Fruit fly (Drosophila melanogaster) whole organism, prepupa: ENCODE measurements around the gene Cpr66D.

Experiments
- CG11902 ChIP-seq: fragments of 200-800 bp; sonication (Bioruptor generic); optimal IDR thresholded peaks from 3 replicates; lab custom pipeline; 2016; ENCODE audit warnings: missing biosample characterization, missing genetic modification characterization
- CG1621 ChIP-seq: fragments of 200-800 bp; sonication (Bioruptor generic); optimal IDR thresholded peaks from 3 replicates; lab custom pipeline; 2018; ENCODE audit warnings: missing biosample characterization, mild to moderate bottlenecking, missing genetic modification characterization
- CG31627 ChIP-seq: fragments of 200-800 bp; sonication (Bioruptor generic); optimal IDR thresholded peaks from 3 replicates; lab custom pipeline; 2016; ENCODE audit warnings: missing biosample characterization, missing genetic modification characterization
- CG6276 ChIP-seq: fragments of 200-800 bp; sonication (Bioruptor generic); optimal IDR thresholded peaks from 2 replicates; lab custom pipeline; 2017; ENCODE audit warnings: missing biosample characterization, mild to moderate bottlenecking, missing genetic modification characterization
- CG6854 ChIP-seq: fragments of 200-800 bp; sonication (Bioruptor generic); optimal IDR thresholded peaks from 2 replicates; lab custom pipeline; 2017; ENCODE audit warnings: missing biosample characterization, mild to moderate bottlenecking, missing genetic modification characterization
- CG8319 ChIP-seq: fragments of 200-800 bp; sonication (Bioruptor generic); optimal IDR thresholded peaks from 3 replicates; lab custom pipeline; 2016; ENCODE audit warnings: missing biosample characterization, missing genetic modification characterization
- Eip75B ChIP-seq: fragments of 200-800 bp; sonication (Bioruptor generic); optimal IDR thresholded peaks from 3 replicates; lab custom pipeline; 2016; ENCODE audit warnings: missing biosample characterization, missing genetic modification characterization
- Hr38 ChIP-seq: sonication (Bioruptor generic); optimal IDR thresholded peaks from 2 replicates; lab custom pipeline; 2016; ENCODE audit warnings: missing biosample characterization, missing genetic modification characterization
- Lpt ChIP-seq: fragments of 200-800 bp; sonication (Bioruptor generic); optimal IDR thresholded peaks from 3 replicates; lab custom pipeline; 2016; ENCODE audit warnings: missing biosample characterization, missing genetic modification characterization
- Met ChIP-seq: fragments of 200-800 bp; sonication (Bioruptor generic); optimal IDR thresholded peaks from 3 replicates; lab custom pipeline; 2016; ENCODE audit warnings: missing biosample characterization, missing genetic modification characterization
- Sox14 ChIP-seq: fragments of 200-800 bp; sonication (Bioruptor generic); optimal IDR thresholded peaks from 3 replicates; lab custom pipeline; 2016; ENCODE audit warnings: missing biosample characterization, missing genetic modification characterization
- achi ChIP-seq: fragments of 200-800 bp; sonication (Bioruptor generic); optimal IDR thresholded peaks from 3 replicates; lab custom pipeline; 2016; ENCODE audit warnings: missing biosample characterization, missing genetic modification characterization
- salr ChIP-seq, 2 experiments: fragments of 200-800 bp; sonication (Bioruptor generic); optimal IDR thresholded peaks; 3 replicates each; lab custom pipeline; 2016 to 2018; ENCODE audit warnings: missing biosample characterization in 2 of 2, missing genetic modification characterization in 2 of 2, mild to moderate bottlenecking in 1 of 2
- ss ChIP-seq, 2 experiments: fragments of 200-800 bp; sonication (Bioruptor generic); optimal IDR thresholded peaks; 2 replicates in 1 of 2; 3 replicates in 1 of 2; lab custom pipeline; 2017 to 2018; ENCODE audit warnings: mild to moderate bottlenecking in 2 of 2, missing biosample characterization in 2 of 2, missing genetic modification characterization in 2 of 2, moderate library complexity in 1 of 2

DNA sequence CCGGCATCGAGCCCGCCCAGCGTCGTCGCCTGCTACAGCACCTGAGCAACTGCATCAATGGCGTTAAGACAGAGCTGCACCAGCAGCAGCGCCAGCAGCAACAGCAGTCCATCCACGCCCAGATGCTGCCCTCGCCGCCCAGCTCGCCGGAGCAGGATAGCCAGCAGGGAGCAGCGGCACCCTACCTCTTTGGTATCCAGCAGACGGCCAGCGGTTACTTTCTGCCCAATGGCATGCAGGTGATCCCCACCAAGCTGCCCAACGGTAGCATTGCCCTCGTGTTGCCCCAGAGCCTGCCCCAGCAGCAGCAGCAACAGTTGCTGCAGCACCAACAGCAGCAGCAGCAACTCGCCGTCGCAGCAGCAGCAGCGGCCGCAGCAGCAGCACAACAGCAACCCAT, 37.5 kb downstream of the Cpr66D start:
- TF ChIP-seq CG31627 (no peak), Sox14 (GFP tag; lab: Kevin White, UChicago) (no peak), Hr38 (GFP tag; lab: Kevin White, UChicago) (no peak), CG6854 (GFP tag; lab: Kevin White, UChicago) (no peak), Lpt (GFP tag; lab: Kevin White, UChicago) (no peak), Eip75B (GFP tag; lab: Kevin White, UChicago) (no peak), CG1621 (tag; lab: Kevin White, UChicago) (no peak), ss (GFP tag; optimal IDR thresholded peaks at IDR 0.05; lab: Kevin White, UChicago) (no peak), achi (no peak), CG6276 (GFP tag; lab: Kevin White, UChicago) (no peak), CG8319 (no peak), CG11902 (no peak), salr (GFP tag; optimal IDR thresholded peaks at IDR 0.05; lab: Kevin White, UChicago) (no peak), Met (no peak)
